Worm (Caenorhabditis elegans) whole organism, midembryonic: Measurements from ENCODE around the gene ZC504.1.

Experiments
- T22C8.4 ChIP-seq: fragments of 200-800 bp; sonication (Bioruptor generic); IDR thresholded peaks from 2 replicates; pipeline ENCODE4 v1.3.6; 2022; ENCODE audit warnings: missing genetic modification characterization, missing compliant biosample characterization
- flt-1 ChIP-seq: fragments of 200-800 bp; sonication (Bioruptor generic); IDR thresholded peaks from 2 replicates; pipeline ENCODE4 v1.3.6; 2022; ENCODE audit warnings: missing genetic modification characterization, missing compliant biosample characterization
- ztf-29 ChIP-seq: fragments of 200-800 bp; sonication (Bioruptor generic); IDR thresholded peaks from 2 replicates; pipeline ENCODE4 v1.3.6; 2022; ENCODE audit warnings: missing genetic modification reagents, missing genetic modification characterization, missing compliant biosample characterization

- no peak for TF ChIP-seq ztf-29
- no peak for TF ChIP-seq flt-1
- TF ChIP-seq T22C8.4 (GFP tag; lab: Robert Waterston, UW), result no peak
Measured at ce11 chrX:10432786-10433185, 25.8 kb downstream of the ZC504.1 start.
